Worm (Caenorhabditis elegans): ENCODE results near the gene fip-1.

ce11 chrIII:8621002-8621401, 18.5 kb upstream of the fip-1 start:
- no peak for TF ChIP-seq F26F4.8 (GFP tag; conservative IDR thresholded peaks at IDR 0.05)
- TF ChIP-seq set-16 (GFP tag; IDR thresholded peaks at IDR 0.05), result no peak
- no peak for TF ChIP-seq Y105C5A.15 (GFP tag; IDR thresholded peaks at IDR 0.05)
- no peak for TF ChIP-seq nhr-11 (tag; optimal IDR thresholded peaks at IDR 0.05)
- TF ChIP-seq php-3 (GFP tag; IDR thresholded peaks at IDR 0.05), result no peak
- TF ChIP-seq unc-62 (GFP tag; optimal IDR thresholded peaks at IDR 0.05 in 1 of 2), result no peak
- no peak for TF ChIP-seq unc-62 (tag; optimal IDR thresholded peaks at IDR 0.05)
- TF ChIP-seq snpc-4 (tag; optimal IDR thresholded peaks at IDR 0.05), result no peak
- TF ChIP-seq pha-4 (GFP tag; IDR thresholded peaks at IDR 0.05), result no peak
- TF ChIP-seq pha-4 (tag; optimal IDR thresholded peaks at IDR 0.05), result no peak
